Fruit fly (Drosophila melanogaster) whole organism, embryonic: Measurements from ENCODE around the gene CG2444.

ENCODE experiments used
- Abd-B ChIP-seq: fragments of 200-800 bp; sonication (Bioruptor generic); optimal IDR thresholded peaks from 2 replicates; lab custom pipeline; 2018; ENCODE audit warnings: missing biosample characterization, mild to moderate bottlenecking, missing genetic modification characterization, moderate library complexity
- B-H1 ChIP-seq: fragments of 200-800 bp; sonication (Bioruptor generic); IDR thresholded peaks from 3 replicates; pipeline ENCODE4 v1.3.6; 2022; ENCODE audit warnings: missing biosample characterization, missing genetic modification characterization
- CG11398 ChIP-seq: fragments of 200-800 bp; sonication (Bioruptor generic); optimal IDR thresholded peaks from 2 replicates; lab custom pipeline; 2016; ENCODE audit warnings: missing biosample characterization, missing genetic modification characterization
- CG12104 ChIP-seq: fragments of 200-800 bp; sonication (Bioruptor generic); optimal IDR thresholded peaks from 3 replicates; lab custom pipeline; 2016; ENCODE audit warnings: missing biosample characterization, missing genetic modification characterization
- CG16779 ChIP-seq: fragments of 200-800 bp; sonication (Bioruptor generic); IDR thresholded peaks from 2 replicates; pipeline ENCODE4 v1.3.6; 2022; ENCODE audit warnings: missing biosample characterization, missing genetic modification characterization
- CG16863 ChIP-seq: fragments of 200-800 bp; sonication (Bioruptor generic); optimal IDR thresholded peaks from 3 replicates; lab custom pipeline; 2016; ENCODE audit warnings: missing biosample characterization, missing genetic modification characterization
- CG18619 ChIP-seq: fragments of 200-800 bp; sonication (Bioruptor generic); optimal IDR thresholded peaks from 3 replicates; lab custom pipeline; 2017; ENCODE audit warnings: missing biosample characterization, mild to moderate bottlenecking, missing genetic modification characterization
- CG2129 ChIP-seq: fragments of 200-800 bp; sonication (Bioruptor generic); IDR thresholded peaks from 2 replicates; pipeline ENCODE4 v1.3.6; 2022; ENCODE audit warnings: missing biosample characterization, missing genetic modification characterization; ENCODE audit not compliant: partially characterized antibody
- CG2199 ChIP-seq: fragments of 200-800 bp; sonication (Bioruptor generic); IDR thresholded peaks from 3 replicates; pipeline ENCODE4 v1.3.6; 2022; ENCODE audit warnings: missing biosample characterization, missing genetic modification characterization
- CG30020 ChIP-seq: fragments of 200-800 bp; optimal IDR thresholded peaks from 2 replicates; lab custom pipeline; 2019; ENCODE audit warnings: missing biosample characterization, mild to moderate bottlenecking, missing genetic modification characterization, moderate library complexity
- CG31224 ChIP-seq: fragments of 200-800 bp; sonication (Bioruptor generic); IDR thresholded peaks from 2 replicates; pipeline ENCODE4 v1.3.6; 2022; ENCODE audit warnings: missing biosample characterization, missing genetic modification characterization
- CG43689 ChIP-seq: fragments of 200-800 bp; sonication (Bioruptor generic); IDR thresholded peaks from 2 replicates; pipeline ENCODE4 v1.3.6; 2022; ENCODE audit warnings: missing biosample characterization, missing genetic modification characterization
- CG4854 ChIP-seq: fragments of 200-800 bp; sonication (Bioruptor generic); optimal IDR thresholded peaks from 2 replicates; lab custom pipeline; 2016; ENCODE audit warnings: missing biosample characterization, missing genetic modification characterization, inconsistent platforms
- CG6175 ChIP-seq: fragments of 200-800 bp; sonication (Bioruptor generic); IDR thresholded peaks from 3 replicates; pipeline ENCODE4 v1.3.6; 2022; ENCODE audit warnings: missing biosample characterization, missing genetic modification characterization
- CG6765 ChIP-seq: fragments of 200-800 bp; sonication (Bioruptor generic); optimal IDR thresholded peaks from 3 replicates; lab custom pipeline; 2017; ENCODE audit warnings: missing biosample characterization, mild to moderate bottlenecking, missing genetic modification characterization
- CG7372 ChIP-seq: fragments of 200-800 bp; sonication (Bioruptor generic); IDR thresholded peaks from 2 replicates; pipeline ENCODE4 v1.3.6; 2022; ENCODE audit warnings: missing biosample characterization, missing genetic modification characterization
- CG7987 ChIP-seq: fragments of 200-800 bp; sonication (Bioruptor generic); optimal IDR thresholded peaks from 2 replicates; lab custom pipeline; 2018; ENCODE audit warnings: missing biosample characterization, mild to moderate bottlenecking, missing genetic modification characterization, moderate library complexity
- CG8765 ChIP-seq: fragments of 200-800 bp; sonication (Bioruptor generic); IDR thresholded peaks from 2 replicates; pipeline ENCODE4 v1.3.6; 2022; ENCODE audit warnings: missing biosample characterization, missing genetic modification characterization
- CG9215 ChIP-seq: fragments of 200-800 bp; sonication (Bioruptor generic); IDR thresholded peaks from 2 replicates; pipeline ENCODE4 v1.3.6; 2022; ENCODE audit warnings: missing biosample characterization, missing genetic modification characterization
- CoRest ChIP-seq: fragments of 200-800 bp; sonication (Bioruptor generic); optimal IDR thresholded peaks from 3 replicates; lab custom pipeline; 2018; ENCODE audit warnings: missing biosample characterization, mild to moderate bottlenecking, missing genetic modification characterization, moderate library complexity
- Dek ChIP-seq: fragments of 200-800 bp; sonication (Bioruptor generic); optimal IDR thresholded peaks from 3 replicates; lab custom pipeline; 2019; ENCODE audit warnings: missing biosample characterization, mild to moderate bottlenecking, missing genetic modification characterization, moderate library complexity
- Dfd ChIP-seq, 2 experiments: fragments of >200 bp; optimal IDR thresholded peaks; 2 replicates each; lab custom pipeline; 2017; ENCODE audit warnings: missing biosample characterization in 2 of 2, missing genetic modification characterization in 2 of 2
- Dref ChIP-seq: fragments of 200-800 bp; sonication (Bioruptor generic); IDR thresholded peaks from 2 replicates; pipeline ENCODE4 v1.3.6; 2022; ENCODE audit warnings: missing biosample characterization, missing genetic modification characterization
- HmgD ChIP-seq: fragments of 200-800 bp; sonication (Bioruptor generic); optimal IDR thresholded peaks from 3 replicates; lab custom pipeline; 2016; ENCODE audit warnings: missing biosample characterization, missing genetic modification characterization
- Hr39 ChIP-seq: fragments of >200 bp; optimal IDR thresholded peaks from 2 replicates; lab custom pipeline; 2017
- Kr ChIP-seq: fragments of 200-800 bp; sonication (Bioruptor generic); optimal IDR thresholded peaks from 2 replicates; lab custom pipeline; 2017; ENCODE audit warnings: missing biosample characterization, mild to moderate bottlenecking, missing genetic modification characterization
- Lim3 ChIP-seq: fragments of 200-800 bp; sonication (Bioruptor generic); IDR thresholded peaks from 2 replicates; pipeline ENCODE4 v1.3.6; 2022; ENCODE audit warnings: missing biosample characterization, missing genetic modification characterization
- Mad ChIP-seq: fragments of 200-800 bp; sonication (Bioruptor generic); optimal IDR thresholded peaks from 2 replicates; lab custom pipeline; 2016; ENCODE audit warnings: missing biosample characterization, missing genetic modification characterization
- NC2β ChIP-seq: fragments of 200-800 bp; sonication (Bioruptor generic); optimal IDR thresholded peaks from 2 replicates; lab custom pipeline; 2016; ENCODE audit warnings: missing biosample characterization, missing genetic modification characterization
- NK7.1 ChIP-seq: fragments of 200-800 bp; sonication (Bioruptor generic); optimal IDR thresholded peaks from 3 replicates; lab custom pipeline; 2016; ENCODE audit warnings: missing biosample characterization, missing genetic modification characterization
- Rfx ChIP-seq: fragments of 200-800 bp; sonication (Bioruptor generic); IDR thresholded peaks from 2 replicates; pipeline ENCODE4 v1.3.6; 2022; ENCODE audit warnings: missing biosample characterization, missing genetic modification characterization
- Sox102F ChIP-seq: fragments of 200-800 bp; sonication (Bioruptor generic); optimal IDR thresholded peaks from 2 replicates; lab custom pipeline; 2018; ENCODE audit warnings: missing biosample characterization, mild to moderate bottlenecking, missing genetic modification characterization, moderate library complexity
- Sry-β ChIP-seq: fragments of 200-800 bp; sonication (Bioruptor generic); optimal IDR thresholded peaks from 2 replicates; lab custom pipeline; 2018; ENCODE audit warnings: missing biosample characterization, mild to moderate bottlenecking, missing genetic modification characterization, moderate library complexity
- Xrp1 ChIP-seq: fragments of 200-800 bp; sonication (Bioruptor generic); IDR thresholded peaks from 2 replicates; pipeline ENCODE4 v1.3.6; 2022; ENCODE audit warnings: missing biosample characterization, missing genetic modification characterization
- br ChIP-seq: fragments of >200 bp; optimal IDR thresholded peaks from 2 replicates; lab custom pipeline; 2017
- caup ChIP-seq: fragments of 200-800 bp; sonication (Bioruptor generic); optimal IDR thresholded peaks from 3 replicates; lab custom pipeline; 2017; ENCODE audit warnings: missing biosample characterization, mild to moderate bottlenecking, missing genetic modification characterization, moderate library complexity; ENCODE audit not compliant: severe bottlenecking
- chm ChIP-seq: fragments of 200-800 bp; sonication (Bioruptor generic); IDR thresholded peaks from 2 replicates; pipeline ENCODE4 v1.3.6; 2022; ENCODE audit warnings: missing biosample characterization, missing genetic modification characterization
- danr ChIP-seq: fragments of 200-800 bp; sonication (Bioruptor generic); IDR thresholded peaks from 2 replicates; pipeline ENCODE4 v1.3.6; 2022; ENCODE audit warnings: missing biosample characterization, missing genetic modification characterization
- ems ChIP-seq: fragments of 200-800 bp; sonication (Bioruptor generic); optimal IDR thresholded peaks from 3 replicates; lab custom pipeline; 2016; ENCODE audit warnings: missing biosample characterization, missing genetic modification characterization
- eve ChIP-seq, 2 experiments: fragments of >200 bp; optimal IDR thresholded peaks; 2 replicates each; lab custom pipeline; 2017; ENCODE audit warnings: missing biosample characterization in 2 of 2, missing genetic modification characterization in 2 of 2
- hb ChIP-seq: fragments of 200-800 bp; sonication (Bioruptor generic); IDR thresholded peaks from 3 replicates; pipeline ENCODE4 v1.3.6; 2022; ENCODE audit warnings: missing biosample characterization, missing genetic modification characterization; ENCODE audit not compliant: partially characterized antibody
- hth ChIP-seq: fragments of >200 bp; optimal IDR thresholded peaks from 2 replicates; lab custom pipeline; 2017; ENCODE audit warnings: inconsistent platforms
- lbe ChIP-seq: fragments of 200-800 bp; sonication (Bioruptor generic); optimal IDR thresholded peaks from 2 replicates; lab custom pipeline; 2016; ENCODE audit warnings: missing biosample characterization, mild to moderate bottlenecking, missing genetic modification characterization
- lov ChIP-seq, 2 experiments: fragments of 200-800 bp in 1 of 2; fragments of >200 bp in 1 of 2; sonication (Bioruptor generic) in 1 of 2; IDR thresholded peaks in 1 of 2; optimal IDR thresholded peaks in 1 of 2; 2 replicates in 1 of 2; 3 replicates in 1 of 2; pipeline versions ENCODE4 v1.3.6 to Lab custom; 2017 to 2022; ENCODE audit warnings: missing biosample characterization in 1 of 2, missing genetic modification characterization in 1 of 2
- mirr ChIP-seq: fragments of 200-800 bp; sonication (Bioruptor generic); optimal IDR thresholded peaks from 3 replicates; lab custom pipeline; 2018; ENCODE audit warnings: missing biosample characterization, mild to moderate bottlenecking, missing genetic modification characterization
- pnt ChIP-seq: fragments of 200-800 bp; sonication (Bioruptor generic); optimal IDR thresholded peaks from 3 replicates; lab custom pipeline; 2016; ENCODE audit warnings: missing biosample characterization, missing genetic modification characterization
- row ChIP-seq: fragments of 200-800 bp; sonication (Bioruptor generic); IDR thresholded peaks from 3 replicates; pipeline ENCODE4 v1.3.6; 2022; ENCODE audit warnings: missing biosample characterization, missing genetic modification characterization
- sc ChIP-seq, 3 experiments: fragments of >200 bp in 2 of 3; fragments of 200-800 bp in 1 of 3; sonication (Bioruptor generic) in 1 of 3; optimal IDR thresholded peaks; 2 replicates in 2 of 3; 3 replicates in 1 of 3; lab custom pipeline; 2017; ENCODE audit warnings: mild to moderate bottlenecking in 1 of 3, missing biosample characterization in 1 of 3, missing genetic modification characterization in 1 of 3, missing genetic modification reagents in 1 of 3
- tgo ChIP-seq: fragments of 200-800 bp; sonication (Bioruptor generic); IDR thresholded peaks from 3 replicates; pipeline ENCODE4 v1.3.6; 2022; ENCODE audit warnings: missing biosample characterization, missing genetic modification characterization
- ttk ChIP-seq: fragments of 200-800 bp; sonication (Bioruptor generic); IDR thresholded peaks from 2 replicates; pipeline ENCODE4 v2.1.2; 2022; ENCODE audit warnings: missing biosample characterization, missing genetic modification characterization
- unpg ChIP-seq: fragments of 200-800 bp; sonication (Bioruptor generic); optimal IDR thresholded peaks from 3 replicates; lab custom pipeline; 2018; ENCODE audit warnings: missing biosample characterization, mild to moderate bottlenecking, missing genetic modification characterization, moderate library complexity
- yki ChIP-seq: fragments of >200 bp; optimal IDR thresholded peaks from 3 replicates; lab custom pipeline; 2018

CG2444 gene

DNA sequence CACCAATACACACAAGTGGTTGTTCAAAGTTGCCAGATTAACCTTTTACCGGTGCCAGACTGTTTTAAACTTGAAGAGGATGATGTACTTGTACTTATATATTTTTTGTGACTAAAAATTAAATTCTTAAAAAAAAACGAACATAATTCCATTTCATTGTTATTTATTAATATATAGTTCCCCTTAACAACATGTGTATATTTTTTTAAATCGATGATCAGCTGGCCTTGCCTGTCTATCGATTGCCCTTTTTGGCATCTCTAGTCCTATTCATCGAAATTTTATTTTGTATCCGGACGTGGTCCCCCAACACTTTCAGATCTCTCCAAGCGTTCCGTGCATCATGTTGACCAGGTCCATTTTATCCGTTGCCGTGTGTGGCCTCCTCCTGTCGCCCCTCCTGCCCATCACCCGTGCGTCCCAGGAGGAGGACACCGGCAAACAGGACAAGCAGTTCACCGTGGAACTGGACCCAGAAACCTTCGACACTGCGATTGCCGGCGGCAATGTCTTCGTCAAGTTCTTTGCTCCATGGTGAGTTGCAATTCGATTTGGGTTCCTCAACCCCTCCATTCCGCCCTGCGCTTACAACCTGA, 11.7 kb upstream of the CG2444 start, which contains the start of gene prtp (continued):
- TF ChIP-seq CoRest (tag; lab: Kevin White, UChicago) (no peak), Dek (tag; lab: Kevin White, UChicago) (no peak), chm (GFP tag; lab: Robert Waterston, UW) (0 out of 2 replicates have a peak, but pooled peaks have one; percentile 13), CG30020 (tag; lab: Kevin White, UChicago) (no peak), Xrp1 (GFP tag; lab: Robert Waterston, UW) (peak; percentile 43; the same call in 1 of the 2 replicates), yki (no peak), NK7.1 (GFP tag; lab: Kevin White, UChicago) (no peak), Mad (GFP tag; lab: Kevin White, UChicago) (no peak), HmgD (GFP tag; lab: Kevin White, UChicago) (no peak), CG2129 (GFP tag; lab: Robert Waterston, UW) (no peak), Dref (GFP tag; lab: Robert Waterston, UW) (peak; percentile 66), CG18619 (GFP tag; lab: Kevin White, UChicago) (no peak), Hr39 (lab: Kevin White, UChicago) (no peak), Abd-B (GFP tag; lab: Kevin White, UChicago) (no peak), Sox102F (GFP tag; lab: Kevin White, UChicago) (peak; percentile 18), CG12104 (GFP tag; lab: Kevin White, UChicago) (no peak), eve (GFP tag; optimal IDR thresholded peaks at IDR 0.05; lab: Kevin White, UChicago) (no peak), tgo (GFP tag; lab: Robert Waterston, UW) (no peak), lov (optimal IDR thresholded peaks at IDR 0.05; lab: Kevin White, UChicago) (no peak), lov (GFP tag; IDR thresholded peaks at IDR 0.05; lab: Robert Waterston, UW) (no peak), caup (GFP tag; lab: Kevin White, UChicago) (no peak), B-H1 (GFP tag; lab: Robert Waterston, UW) (no peak), Dfd (GFP tag; optimal IDR thresholded peaks at IDR 0.05; lab: Kevin White, UChicago) (no peak), CG16779 (GFP tag; lab: Robert Waterston, UW) (no peak), lbe (GFP tag; lab: Kevin White, UChicago) (peak; percentile 48), hth (no peak), NC2β (GFP tag; lab: Kevin White, UChicago) (no peak), row (GFP tag; lab: Robert Waterston, UW) (peak; percentile 54; the same call in 2 of the 3 replicates), hb (GFP tag; lab: Robert Waterston, UW) (no peak), ems (GFP tag; lab: Kevin White, UChicago) (no peak), CG7372 (GFP tag; lab: Robert Waterston, UW) (no peak), CG11398 (GFP tag; lab: Kevin White, UChicago) (no peak), CG9215 (GFP tag; lab: Robert Waterston, UW) (no peak), CG4854 (GFP tag; lab: Kevin White, UChicago) (no peak), CG43689 (no peak), CG7987 (GFP tag; lab: Kevin White, UChicago) (no peak), Kr (no peak), pnt (no peak), danr (GFP tag; lab: Robert Waterston, UW) (no peak), CG6175 (no peak), Sry-β (peak; percentile 78), CG6765 (no peak), Rfx (GFP tag; lab: Robert Waterston, UW) (no peak), CG2199 (GFP tag; lab: Robert Waterston, UW) (no peak), br (no peak), CG16863 (GFP tag; lab: Kevin White, UChicago) (no peak), CG31224 (GFP tag; lab: Robert Waterston, UW) (no peak), ttk (no peak), sc (optimal IDR thresholded peaks at IDR 0.05; lab: Kevin White, UChicago) (no peak), sc (GFP tag; optimal IDR thresholded peaks at IDR 0.05; lab: Kevin White, UChicago) (no peak), unpg (GFP tag; lab: Kevin White, UChicago) (peak; percentile 16), CG8765 (GFP tag; lab: Robert Waterston, UW) (no peak), Lim3 (GFP tag; lab: Robert Waterston, UW) (no peak), mirr (no peak)
